Fruit fly (Drosophila melanogaster): ENCODE results near the gene CG16719.

The CG16719 gene

DNA sequence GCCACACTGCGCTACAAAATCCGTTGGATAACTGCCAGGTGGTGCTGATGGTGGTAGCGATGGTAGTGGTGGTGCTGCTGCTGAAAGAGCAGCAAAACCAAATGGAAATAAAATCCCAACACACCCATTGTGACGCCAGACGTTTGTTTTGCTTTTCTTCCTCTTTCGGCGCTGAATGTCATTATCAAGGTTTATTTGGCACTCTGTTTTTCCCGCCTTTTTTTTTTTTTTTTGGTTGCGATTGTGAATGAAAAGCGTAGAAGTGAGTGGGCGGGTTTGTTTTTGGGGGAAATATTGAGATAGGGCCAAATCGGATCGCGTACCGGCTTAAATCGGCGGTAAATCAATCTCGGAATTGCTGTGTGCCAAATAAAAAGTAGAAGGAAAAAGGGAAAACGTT is 7.7 kb upstream of the CG16719 start:
- TF ChIP-seq Ets98B (GFP tag; IDR thresholded peaks at IDR 0.05) (no peak), CG12605 (GFP tag; IDR thresholded peaks at IDR 0.05) (no peak), CG15710 (tag; optimal IDR thresholded peaks at IDR 0.05) (no peak), gl (tag; optimal IDR thresholded peaks at IDR 0.05) (no peak), Pif1B (GFP tag; optimal IDR thresholded peaks at IDR 0.05) (no peak), Pif1A (GFP tag; optimal IDR thresholded peaks at IDR 0.05) (no peak), CG17806 (tag; optimal IDR thresholded peaks at IDR 0.05) (no peak), CG13204 (GFP tag; optimal IDR thresholded peaks at IDR 0.05) (no peak), CG8301 (tag; optimal IDR thresholded peaks at IDR 0.05) (no peak), CG32121 (GFP tag; IDR thresholded peaks at IDR 0.05) (no peak), CG34367 (tag; optimal IDR thresholded peaks at IDR 0.05) (no peak), CG9948 (tag; optimal IDR thresholded peaks at IDR 0.05) (no peak)

DNA sequence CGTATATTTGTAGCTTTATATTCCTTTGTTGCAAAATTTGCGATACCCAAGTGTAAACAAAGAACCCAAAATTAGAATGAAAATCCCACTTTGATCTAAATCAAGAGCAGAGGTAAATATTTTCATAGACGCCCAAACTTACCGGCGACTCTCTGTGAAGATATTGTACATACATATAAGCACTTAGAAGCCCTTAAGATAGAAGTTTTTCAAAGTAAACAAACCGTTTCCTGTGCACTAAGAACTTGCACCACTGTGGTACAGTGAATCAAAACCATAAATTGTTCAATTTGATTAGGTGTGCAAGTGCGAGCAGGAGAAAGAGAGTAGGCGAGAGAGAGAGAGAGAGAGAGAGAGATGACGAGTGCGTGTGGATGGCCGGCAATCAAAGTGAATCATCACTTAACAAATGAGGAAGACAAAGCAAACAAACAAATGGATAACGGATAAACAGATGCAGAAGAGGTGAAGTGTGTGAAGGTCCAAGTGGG is 6.9 kb upstream of the CG16719 start:
- peak; percentile 16 for TF ChIP-seq CG8301 (tag; optimal IDR thresholded peaks at IDR 0.05)
- peak; percentile 3 for TF ChIP-seq CG17806 (tag; optimal IDR thresholded peaks at IDR 0.05)
- TF ChIP-seq Ets98B (GFP tag; IDR thresholded peaks at IDR 0.05): no peak
- no peak for TF ChIP-seq Snoo (tag; optimal IDR thresholded peaks at IDR 0.05)
- peak; percentile 85 for TF ChIP-seq EcR (GFP tag; optimal IDR thresholded peaks at IDR 0.05)
- peak; percentile 20 for TF ChIP-seq Pif1B (GFP tag; optimal IDR thresholded peaks at IDR 0.05)
- TF ChIP-seq gl (tag; optimal IDR thresholded peaks at IDR 0.05): no peak
- TF ChIP-seq CG32121 (GFP tag; IDR thresholded peaks at IDR 0.05): no peak
- peak; percentile 43 for TF ChIP-seq Pif1A (GFP tag; optimal IDR thresholded peaks at IDR 0.05)

DNA sequence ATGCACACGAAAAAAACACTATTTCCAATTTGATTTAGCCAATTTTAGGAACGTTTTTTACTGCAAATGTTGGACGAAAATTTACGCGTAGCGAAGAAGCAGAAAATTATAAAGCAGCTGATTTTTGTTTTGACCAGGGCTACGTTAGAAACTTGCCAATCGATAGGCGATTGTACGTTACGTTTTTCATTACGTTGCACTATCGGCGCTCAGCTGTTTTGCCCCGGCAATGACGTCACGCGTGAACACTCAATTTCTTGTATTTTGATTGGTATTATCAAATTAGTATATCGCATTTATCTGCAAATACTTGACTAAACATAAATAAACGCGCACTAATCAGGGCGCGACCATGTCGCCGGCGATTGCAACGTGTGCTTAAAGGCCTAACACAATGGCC is 6.0 kb upstream of the CG16719 start, which contains the start of the genes fry and CG16717:
Gene fry (minus strand): TSS at position 110 of the 400 bp plus-strand sequence.
Gene CG16717 (plus strand): TSS at position 208 of the 400 bp plus-strand sequence.
- TF ChIP-seq gl (tag; optimal IDR thresholded peaks at IDR 0.05): no peak
- TF ChIP-seq CG14655 (GFP tag; optimal IDR thresholded peaks at IDR 0.05): no peak
- no peak for TF ChIP-seq CG15710 (tag; optimal IDR thresholded peaks at IDR 0.05)
- no peak for TF ChIP-seq Ets98B (GFP tag; IDR thresholded peaks at IDR 0.05)
- TF ChIP-seq CG13204 (GFP tag; optimal IDR thresholded peaks at IDR 0.05): no peak
- no peak for TF ChIP-seq rn (GFP tag; IDR thresholded peaks at IDR 0.05)
- no peak for TF ChIP-seq CG12605 (GFP tag; IDR thresholded peaks at IDR 0.05)
- TF ChIP-seq CG17806 (tag; optimal IDR thresholded peaks at IDR 0.05): no peak
- no peak for TF ChIP-seq CG32121 (GFP tag; IDR thresholded peaks at IDR 0.05)
- no peak for TF ChIP-seq D1 (tag; optimal IDR thresholded peaks at IDR 0.05)
- TF ChIP-seq CG4496 (GFP tag; IDR thresholded peaks at IDR 0.05): no peak
- no peak for TF ChIP-seq EcR (GFP tag; optimal IDR thresholded peaks at IDR 0.05)
- TF ChIP-seq CG8301 (tag; optimal IDR thresholded peaks at IDR 0.05): no peak
- TF ChIP-seq CG34367 (tag; optimal IDR thresholded peaks at IDR 0.05): no peak
- no peak for TF ChIP-seq Snoo (tag; optimal IDR thresholded peaks at IDR 0.05)
- TF ChIP-seq CG9948 (tag; optimal IDR thresholded peaks at IDR 0.05): no peak

DNA sequence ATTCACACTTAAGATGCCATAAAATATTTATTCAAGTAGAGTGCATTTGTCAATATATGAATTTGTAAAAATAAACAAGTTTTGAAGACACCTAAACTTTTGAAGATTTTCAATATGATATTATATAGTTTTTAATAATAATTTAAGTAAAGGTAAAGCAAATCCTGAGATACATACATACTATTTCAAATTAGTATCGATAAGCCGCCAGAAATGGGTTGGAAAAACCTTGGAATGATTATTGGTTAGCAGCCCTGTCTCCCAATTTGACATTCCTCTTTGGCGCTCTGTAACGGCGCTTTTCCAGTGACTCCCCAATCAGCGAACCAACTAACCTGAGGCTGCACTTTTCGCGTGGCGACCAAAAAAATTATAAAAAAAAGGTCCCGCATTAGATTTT is 4.0 kb upstream of the CG16719 start, which contains the start of gene alphaTub67C:
Gene alphaTub67C (plus strand): TSS at position 301 of the 400 bp plus-strand sequence.
- TF ChIP-seq CG8159 (tag; optimal IDR thresholded peaks at IDR 0.05) (no peak), CG34367 (tag; optimal IDR thresholded peaks at IDR 0.05) (no peak), D1 (tag; optimal IDR thresholded peaks at IDR 0.05) (no peak), CG12605 (GFP tag; IDR thresholded peaks at IDR 0.05) (no peak), rn (GFP tag; IDR thresholded peaks at IDR 0.05) (no peak), Ets98B (GFP tag; IDR thresholded peaks at IDR 0.05) (no peak), CG9948 (tag; optimal IDR thresholded peaks at IDR 0.05) (no peak), CG13204 (GFP tag; optimal IDR thresholded peaks at IDR 0.05) (no peak), Pif1B (GFP tag; optimal IDR thresholded peaks at IDR 0.05) (no peak), CG8301 (tag; optimal IDR thresholded peaks at IDR 0.05) (no peak), CG32121 (GFP tag; IDR thresholded peaks at IDR 0.05) (no peak), Pif1A (GFP tag; optimal IDR thresholded peaks at IDR 0.05) (no peak)

DNA sequence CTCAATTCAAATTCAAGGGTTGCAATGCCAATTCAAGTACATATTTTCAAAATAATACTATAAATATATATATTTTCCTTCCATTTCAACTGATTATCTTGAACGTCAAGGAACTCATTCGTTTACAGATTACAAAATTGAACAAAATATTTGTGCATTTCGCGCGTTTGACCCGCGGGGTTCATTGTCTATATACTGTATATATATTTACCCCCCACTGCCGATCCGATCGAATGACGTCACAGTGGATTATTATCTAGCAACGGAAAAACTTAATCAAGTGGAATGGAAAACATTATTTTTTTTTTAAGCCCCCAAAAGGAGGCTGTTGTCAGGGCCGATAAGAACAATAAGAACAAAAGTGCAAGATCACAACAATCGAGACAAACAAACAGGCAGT is 2.6 kb downstream of the CG16719 start:
- no peak for TF ChIP-seq CG14655 (GFP tag; optimal IDR thresholded peaks at IDR 0.05)

DNA sequence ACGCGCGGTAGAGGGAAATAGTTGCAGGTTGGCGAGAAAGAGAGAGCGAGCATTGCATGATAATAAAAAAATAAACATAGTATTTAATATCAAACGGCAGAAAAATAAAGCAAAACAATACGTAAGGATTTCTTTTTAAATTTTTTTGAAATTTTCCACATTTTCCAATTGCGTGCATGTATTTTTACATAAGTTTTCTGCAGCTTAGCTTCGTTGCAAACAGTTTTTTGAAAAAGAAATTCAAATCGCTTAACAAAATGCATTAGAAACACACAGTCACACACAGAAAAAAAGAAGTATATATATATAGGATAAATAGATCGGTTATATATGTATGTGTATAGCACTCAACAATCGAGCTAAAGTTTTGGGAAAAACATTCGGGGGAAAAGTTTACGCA is 3.7 kb downstream of the CG16719 start:
- TF ChIP-seq CG13204 (GFP tag; optimal IDR thresholded peaks at IDR 0.05) (no peak), fd96Ca (GFP tag; IDR thresholded peaks at IDR 0.05) (no peak), CG32121 (GFP tag; IDR thresholded peaks at IDR 0.05) (no peak), CG12605 (GFP tag; IDR thresholded peaks at IDR 0.05) (no peak), Pif1B (GFP tag; optimal IDR thresholded peaks at IDR 0.05) (no peak), CG17806 (tag; optimal IDR thresholded peaks at IDR 0.05) (no peak), CG8159 (tag; optimal IDR thresholded peaks at IDR 0.05) (no peak), Ets98B (GFP tag; IDR thresholded peaks at IDR 0.05) (no peak)

DNA sequence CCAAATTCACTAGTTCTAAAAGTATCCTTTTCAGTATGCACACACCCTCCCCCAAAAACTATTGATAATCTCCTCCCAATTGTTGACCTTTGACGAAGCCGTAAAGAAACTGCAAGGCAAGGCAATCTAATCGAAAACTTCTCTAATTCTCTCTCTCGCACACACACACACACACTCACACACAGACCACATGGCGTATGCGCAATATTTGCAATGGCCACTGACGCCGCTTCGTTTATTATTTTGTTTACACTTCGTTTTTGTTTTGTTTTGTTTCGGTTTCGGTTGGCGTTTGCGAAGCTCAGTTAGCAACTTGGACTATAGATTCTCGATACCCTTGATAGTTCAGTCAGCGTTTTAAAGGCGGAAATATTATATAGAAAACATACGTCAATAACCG is 4.8 kb downstream of the CG16719 start:
- no peak for TF ChIP-seq rn (GFP tag; IDR thresholded peaks at IDR 0.05)
- TF ChIP-seq CG10348 (GFP tag; IDR thresholded peaks at IDR 0.05): no peak
- no peak for TF ChIP-seq CG13204 (GFP tag; optimal IDR thresholded peaks at IDR 0.05)
- TF ChIP-seq Pif1A (GFP tag; optimal IDR thresholded peaks at IDR 0.05): no peak
- TF ChIP-seq Pif1B (GFP tag; optimal IDR thresholded peaks at IDR 0.05): no peak
